Worm (Caenorhabditis elegans) whole organism, late embryonic: Measurements from ENCODE around the gene rps-23.

Experiments used
- ama-1 ChIP-seq: fragments of 150-350 bp; optimal IDR thresholded peaks from 2 replicates; lab custom pipeline; 2014
- ceh-34 ChIP-seq: sonication (generic microtip); optimal IDR thresholded peaks from 2 replicates; lab custom pipeline; 2016; ENCODE audit warnings: mild to moderate bottlenecking, missing genetic modification characterization, missing compliant biosample characterization
- ceh-48 ChIP-seq: sonication (generic microtip); optimal IDR thresholded peaks from 2 replicates; lab custom pipeline; 2016; ENCODE audit warnings: missing genetic modification characterization, inconsistent platforms, missing compliant biosample characterization
- che-1 ChIP-seq: sonication (generic microtip); optimal IDR thresholded peaks from 2 replicates; lab custom pipeline; 2016; ENCODE audit warnings: mild to moderate bottlenecking, missing genetic modification characterization, missing compliant biosample characterization
- fax-1 ChIP-seq: sonication (generic microtip); optimal IDR thresholded peaks from 2 replicates; lab custom pipeline; 2016; ENCODE audit warnings: missing genotype, missing genetic modification characterization, missing compliant biosample characterization
- madf-2 ChIP-seq: sonication (generic microtip); optimal IDR thresholded peaks from 2 replicates; lab custom pipeline; 2017; ENCODE audit warnings: missing genetic modification characterization, missing compliant biosample characterization
- nfya-1 ChIP-seq: sonication (generic microtip); optimal IDR thresholded peaks from 2 replicates; lab custom pipeline; 2017; ENCODE audit warnings: missing genetic modification characterization, mild to moderate bottlenecking, missing compliant biosample characterization, antibody characterized with exemption, moderate library complexity
- ref-2 ChIP-seq: sonication (generic microtip); optimal IDR thresholded peaks from 2 replicates; lab custom pipeline; 2016; ENCODE audit warnings: missing genetic modification characterization, missing compliant biosample characterization
- sdc-2 ChIP-seq: sonication (generic microtip); optimal IDR thresholded peaks from 2 replicates; lab custom pipeline; 2016; ENCODE audit warnings: missing genotype, missing genetic modification characterization, missing compliant biosample characterization
- tbx-7 ChIP-seq: sonication (generic microtip); optimal IDR thresholded peaks from 2 replicates; lab custom pipeline; 2016; ENCODE audit warnings: missing genotype, missing genetic modification characterization, missing compliant biosample characterization

DNA sequence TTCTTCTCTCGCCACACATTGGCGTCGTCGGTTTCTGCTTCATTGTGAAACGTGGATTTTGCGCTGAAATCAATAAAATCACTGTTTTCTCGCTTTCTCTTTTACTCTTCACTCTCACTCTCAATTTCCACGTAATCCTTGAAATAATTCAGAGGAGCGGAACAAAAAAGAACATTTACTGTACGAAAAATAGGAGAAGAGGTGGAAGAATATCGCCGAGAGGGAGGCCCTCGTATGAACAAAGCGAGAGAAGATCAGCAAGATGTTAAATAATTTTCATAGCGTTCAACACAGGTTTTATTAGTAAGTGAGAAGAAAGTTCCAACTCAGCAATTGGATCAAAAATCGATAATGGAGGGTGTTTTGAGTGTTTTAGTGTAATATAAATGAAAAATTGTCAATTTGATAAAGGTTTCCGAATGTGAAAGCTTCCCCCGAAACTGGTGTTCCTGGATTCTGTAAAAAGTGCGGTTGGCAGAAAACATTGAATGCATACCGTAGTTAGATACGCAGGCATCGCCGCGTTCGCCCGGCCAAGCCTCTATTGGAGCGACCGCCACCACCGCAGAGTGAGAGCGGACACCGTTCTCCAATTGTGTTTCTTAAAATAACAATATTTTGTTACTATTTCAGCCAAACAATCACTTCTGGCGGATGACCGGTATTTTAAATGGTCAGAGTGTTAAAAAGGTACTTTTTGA lies 29.3 kb downstream of the rps-23 start, which contains the start of the genes ccr-4 and ZC518.8:
- TF ChIP-seq ref-2: no peak
- no peak for TF ChIP-seq che-1 (tag; lab: Kevin White, UChicago)
- no peak for TF ChIP-seq ceh-48 (tag; lab: Kevin White, UChicago)
- no peak for TF ChIP-seq madf-2 (tag; lab: Kevin White, UChicago)
- no peak for TF ChIP-seq fax-1 (tag; lab: Kevin White, UChicago)
- TF ChIP-seq ceh-34 (tag; lab: Kevin White, UChicago): no peak
- TF ChIP-seq tbx-7: no peak
- TF ChIP-seq ama-1 (lab: Kevin White, UChicago): no peak
- TF ChIP-seq nfya-1: no peak
- TF ChIP-seq sdc-2 (tag; lab: Kevin White, UChicago): no peak
